Fruit fly (Drosophila melanogaster) whole organism, embryonic: Measurements from ENCODE around the gene Grip91.

Experiments used
- CG12219 ChIP-seq: fragments of 200-800 bp; sonication (Bioruptor generic); optimal IDR thresholded peaks from 3 replicates; lab custom pipeline; 2018; ENCODE audit warnings: missing biosample characterization, mild to moderate bottlenecking, missing genetic modification characterization
- CG1233 ChIP-seq: fragments of 200-800 bp; sonication (Bioruptor generic); optimal IDR thresholded peaks from 4 replicates; lab custom pipeline; 2018; ENCODE audit warnings: missing biosample characterization, mild to moderate bottlenecking, missing genetic modification characterization
- Dref ChIP-seq: fragments of 200-800 bp; sonication (Bioruptor generic); IDR thresholded peaks from 2 replicates; pipeline ENCODE4 v1.3.6; 2022; ENCODE audit warnings: missing biosample characterization, missing genetic modification characterization
- Optix ChIP-seq: fragments of 200-800 bp; sonication (Bioruptor generic); IDR thresholded peaks from 3 replicates; pipeline ENCODE4 v1.3.6; 2022; ENCODE audit warnings: missing biosample characterization, missing genetic modification characterization
- ase ChIP-seq: fragments of 200-800 bp; sonication (Bioruptor generic); IDR thresholded peaks from 3 replicates; pipeline ENCODE4 v1.3.6; 2022; ENCODE audit warnings: missing biosample characterization, missing genetic modification characterization
- ewg ChIP-seq: fragments of 200-800 bp; sonication (Bioruptor generic); optimal IDR thresholded peaks from 3 replicates; lab custom pipeline; 2017; ENCODE audit warnings: mild to moderate bottlenecking, missing biosample characterization, missing genetic modification reagents, missing genetic modification characterization
- fru ChIP-seq: fragments of >200 bp; optimal IDR thresholded peaks from 2 replicates; lab custom pipeline; 2017
- pzg ChIP-seq: fragments of 200-800 bp; sonication (Bioruptor generic); optimal IDR thresholded peaks from 3 replicates; lab custom pipeline; 2018; ENCODE audit warnings: missing biosample characterization, mild to moderate bottlenecking, missing genetic modification characterization, moderate library complexity
- sr ChIP-seq: fragments of 200-800 bp; sonication (Bioruptor generic); IDR thresholded peaks from 3 replicates; pipeline ENCODE4 v1.3.6; 2022; ENCODE audit warnings: missing biosample characterization, missing genetic modification characterization

dm6 chrX:13747635-13748467 lies 3.4 kb upstream of the Grip91 start:
- TF ChIP-seq pzg (GFP tag; lab: Kevin White, UChicago) (no peak), sr (GFP tag; lab: Robert Waterston, UW) (no peak), ase (GFP tag; lab: Robert Waterston, UW) (no peak), fru (lab: Kevin White, UChicago) (no peak), CG12219 (GFP tag; lab: Kevin White, UChicago) (no peak), Dref (GFP tag; lab: Robert Waterston, UW) (no peak), CG1233 (GFP tag; lab: Kevin White, UChicago) (no peak), ewg (no peak), Optix (no peak)
